Worm (Caenorhabditis elegans) whole organism, midembryonic: ENCODE data around the gene M163.8.

ENCODE experiments used
- T22C8.4 ChIP-seq: fragments of 200-800 bp; sonication (Bioruptor generic); IDR thresholded peaks from 2 replicates; pipeline ENCODE4 v1.3.6; 2022; ENCODE audit warnings: missing genetic modification characterization, missing compliant biosample characterization
- cog-1 ChIP-seq: sonication (generic microtip); optimal IDR thresholded peaks from 2 replicates; lab custom pipeline; 2016; ENCODE audit warnings: missing genetic modification characterization, missing compliant biosample characterization
- flt-1 ChIP-seq: fragments of 200-800 bp; sonication (Bioruptor generic); IDR thresholded peaks from 2 replicates; pipeline ENCODE4 v1.3.6; 2022; ENCODE audit warnings: missing genetic modification characterization, missing compliant biosample characterization
- klf-2 ChIP-seq: fragments of 200-800 bp; sonication (Bioruptor generic); conservative IDR thresholded peaks from 2 replicates; pipeline ENCODE4 v1.3.6; 2022; ENCODE audit warnings: missing genetic modification reagents, missing genetic modification characterization, missing compliant biosample characterization
- ref-1 ChIP-seq: fragments of 200-800 bp; sonication (Bioruptor generic); conservative IDR thresholded peaks from 2 replicates; pipeline ENCODE4 v1.3.6; 2022; ENCODE audit warnings: missing genetic modification reagents, missing genetic modification characterization, missing compliant biosample characterization
- ztf-23 ChIP-seq: fragments of 200-800 bp; sonication (Bioruptor generic); IDR thresholded peaks from 2 replicates; pipeline ENCODE4 v1.3.6; 2022; ENCODE audit warnings: missing genetic modification reagents, missing genetic modification characterization, missing compliant biosample characterization
- ztf-29 ChIP-seq: fragments of 200-800 bp; sonication (Bioruptor generic); IDR thresholded peaks from 2 replicates; pipeline ENCODE4 v1.3.6; 2022; ENCODE audit warnings: missing genetic modification reagents, missing genetic modification characterization, missing compliant biosample characterization

- no peak for TF ChIP-seq flt-1 (GFP tag; lab: Robert Waterston, UW)
- no peak for TF ChIP-seq cog-1
- no peak for TF ChIP-seq ztf-23 (GFP tag; lab: Robert Waterston, UW)
- no peak for TF ChIP-seq klf-2 (GFP tag; lab: Robert Waterston, UW)
- no peak for TF ChIP-seq ref-1 (GFP tag; lab: Robert Waterston, UW)
- TF ChIP-seq T22C8.4: no peak
- no peak for TF ChIP-seq ztf-29 (GFP tag; lab: Robert Waterston, UW)
These were observed 32.9 kb downstream of the M163.8 start for ce11 chrX:14517842-14518241.
